Worm (Caenorhabditis elegans) whole organism, L4/young adult: Measurements from ENCODE around the gene ZK355.8.

ENCODE experiments used
- W03F9.2 ChIP-seq: fragments of 150-350 bp; optimal IDR thresholded peaks from 2 replicates; lab custom pipeline; 2014; ENCODE audit warnings: missing biosample characterization, missing genetic modification characterization
- dao-5 ChIP-seq: sonication (generic microtip); optimal IDR thresholded peaks from 2 replicates; lab custom pipeline; 2016; ENCODE audit warnings: missing genotype, missing genetic modification characterization, moderate library complexity, missing compliant biosample characterization
- him-1 ChIP-seq: sonication (generic microtip); optimal IDR thresholded peaks from 2 replicates; lab custom pipeline; 2016; ENCODE audit warnings: missing genotype, missing genetic modification reagents, missing genetic modification characterization, missing compliant biosample characterization

ZK355.8 gene

DNA sequence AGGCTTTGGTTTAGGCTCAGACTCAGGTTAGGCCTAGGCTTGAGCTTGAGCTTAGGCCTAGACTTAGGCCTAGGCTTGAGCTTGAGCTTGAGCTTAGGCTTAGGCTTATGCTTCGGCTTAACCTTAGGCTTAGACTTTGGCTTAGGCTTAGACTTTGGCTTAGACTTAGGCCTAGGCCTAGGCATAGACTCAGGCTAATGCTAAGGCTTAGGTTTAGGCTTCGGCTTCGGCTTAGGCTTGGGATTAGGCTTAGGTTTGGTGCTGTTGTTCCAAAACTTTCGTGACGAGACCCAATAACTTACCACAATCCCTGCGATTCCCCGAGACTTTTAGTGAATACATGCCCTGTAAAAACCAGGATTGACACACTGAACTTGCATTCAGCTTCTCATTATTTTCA, 12.1 kb downstream of the ZK355.8 start:
- no peak for TF ChIP-seq him-1 (tag; lab: Kevin White, UChicago)
- no peak for TF ChIP-seq dao-5
- no peak for TF ChIP-seq W03F9.2 (tag; lab: Kevin White, UChicago)

DNA sequence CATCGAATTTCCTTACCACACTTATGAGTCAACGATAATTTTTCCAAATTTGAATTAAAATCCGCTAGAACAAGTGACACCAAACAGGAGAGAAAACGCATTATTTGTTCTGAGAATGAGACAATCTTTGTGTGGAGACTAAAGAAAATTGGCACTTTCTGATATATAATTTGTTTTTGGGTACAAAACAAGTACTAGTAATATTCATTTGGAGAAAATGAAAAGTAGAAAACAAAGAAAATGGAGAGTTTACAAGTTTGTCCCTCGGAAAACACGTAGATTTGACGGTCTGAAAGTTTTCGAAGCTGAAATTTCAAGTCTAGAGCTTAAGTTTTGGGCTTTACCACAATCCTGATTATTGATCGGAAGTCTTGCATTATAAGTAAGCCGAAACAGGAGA, 13.1 kb downstream of the ZK355.8 start, which contains the start of gene irld-66:
Gene irld-66 (minus strand): TSS at position 101 of the 400 bp plus-strand sequence.
- TF ChIP-seq dao-5 (no peak), him-1 (tag; lab: Kevin White, UChicago) (no peak), W03F9.2 (tag; lab: Kevin White, UChicago) (no peak)

DNA sequence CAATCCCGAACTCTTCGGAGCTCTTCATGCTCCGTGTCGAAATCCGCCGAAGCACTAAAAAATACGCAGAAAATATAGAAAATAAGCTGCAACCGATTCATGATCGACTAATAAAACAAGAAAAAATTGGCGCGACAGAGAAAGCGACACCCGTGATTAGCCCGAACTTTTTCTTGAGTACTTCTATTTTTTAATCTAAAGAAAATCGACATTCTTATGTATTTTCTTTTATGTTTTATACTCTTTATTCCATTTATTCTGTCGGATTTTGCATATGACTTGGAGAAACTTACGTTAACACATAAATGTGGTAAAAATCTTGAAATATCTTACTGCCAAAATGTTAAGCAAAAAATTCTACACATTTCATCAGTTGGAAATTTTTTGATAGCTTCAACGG, 16.4 kb downstream of the ZK355.8 start, which contains the start of the genes irld-50 and irld-49:
Gene irld-50 (minus strand): TSS at position 101 of the 400 bp plus-strand sequence.
Gene irld-49 (plus strand): TSS at position 211 of the 400 bp plus-strand sequence.
- TF ChIP-seq W03F9.2 (tag; lab: Kevin White, UChicago) = no peak
- no peak for TF ChIP-seq dao-5

DNA sequence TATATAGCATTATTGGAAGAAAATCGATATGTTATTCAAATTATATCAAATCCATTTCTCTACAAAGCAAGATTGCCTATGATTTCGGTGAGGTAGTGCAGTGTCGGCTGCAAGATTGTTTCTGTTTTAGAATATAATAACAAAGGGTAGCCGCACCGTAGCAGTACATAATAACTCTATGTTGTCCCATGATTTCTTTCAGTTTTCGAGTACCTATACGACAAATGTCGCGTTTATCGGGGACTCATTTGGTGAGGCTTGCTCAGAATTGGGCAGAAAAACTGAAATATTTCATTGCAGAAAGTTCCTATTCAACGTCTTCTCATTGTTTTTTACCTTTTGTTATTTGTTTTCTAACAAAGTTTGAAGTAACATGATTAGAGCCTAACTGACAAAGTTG, 18.8 kb downstream of the ZK355.8 start, which contains the start of gene srw-79:
Gene srw-79 (plus strand): TSS at position 301 of the 400 bp plus-strand sequence.
- TF ChIP-seq him-1 (tag; lab: Kevin White, UChicago) (no peak), dao-5 (no peak), W03F9.2 (tag; lab: Kevin White, UChicago) (no peak)

DNA sequence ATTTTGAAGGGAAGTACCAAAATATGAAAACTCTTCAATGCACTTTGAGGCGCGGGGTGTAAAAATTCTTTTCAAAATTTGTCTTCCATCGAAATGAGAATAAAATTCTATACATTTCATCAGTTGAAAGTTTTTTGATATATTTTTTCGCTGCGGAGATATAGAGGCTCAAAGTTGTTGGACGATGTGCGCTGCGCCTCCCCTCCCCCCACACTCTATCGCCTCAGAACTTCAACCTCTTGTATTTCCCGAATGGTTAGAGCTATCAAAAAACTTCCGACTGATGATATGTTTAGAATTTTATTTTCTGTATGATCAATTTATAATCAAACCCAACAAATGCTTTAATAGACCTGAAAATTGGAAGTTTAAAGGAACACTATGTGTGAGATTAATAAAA, 21.0 kb downstream of the ZK355.8 start:
- no peak for TF ChIP-seq him-1 (tag; lab: Kevin White, UChicago)

DNA sequence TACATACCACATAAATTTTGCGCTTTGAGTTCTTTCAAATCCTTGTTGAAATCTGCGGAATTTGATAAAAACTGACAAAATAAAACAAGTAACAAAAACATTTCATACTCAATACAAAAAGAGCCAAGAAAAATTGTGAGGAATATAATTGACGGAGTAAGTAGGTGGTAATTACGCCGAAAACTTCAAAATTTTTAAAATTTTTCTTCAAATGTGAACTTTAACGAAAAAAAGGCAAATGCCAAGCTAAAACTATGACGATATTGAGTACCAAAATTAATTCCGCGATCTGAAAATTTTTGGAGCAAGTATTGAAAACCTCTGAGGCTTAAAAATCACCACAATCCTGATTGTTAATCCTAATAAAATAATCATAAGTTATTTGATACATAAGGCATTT, 25.0 kb downstream of the ZK355.8 start, which contains the start of gene irld-51:
Gene irld-51 (minus strand): TSS at position 101 of the 400 bp plus-strand sequence.
- no peak for TF ChIP-seq dao-5

DNA sequence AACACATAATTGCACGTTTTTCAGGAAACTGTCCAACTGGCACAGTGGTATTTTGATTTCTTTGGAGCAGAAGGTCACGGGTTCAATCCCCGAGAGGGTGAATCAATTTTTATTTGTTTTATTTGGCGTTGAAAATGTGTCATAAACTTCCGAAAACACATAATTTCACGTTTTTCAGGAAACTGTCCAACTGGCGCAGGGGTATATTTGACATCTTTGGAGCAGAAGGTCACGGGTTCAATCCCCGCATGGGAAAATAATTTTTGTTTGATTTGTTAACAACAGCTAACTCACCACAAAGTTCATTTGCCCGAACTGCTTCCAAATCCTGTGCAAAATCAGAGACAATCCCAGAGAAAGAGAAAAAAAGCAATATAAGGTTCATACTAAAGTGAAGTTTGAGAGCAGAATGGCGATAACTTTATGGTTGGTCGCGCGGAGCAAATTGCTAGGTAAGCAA, 28.1 kb downstream of the ZK355.8 start, which contains the start of gene irld-48:
Gene irld-48 (plus strand): TSS at position 410 of the 460 bp plus-strand sequence.
- no peak for TF ChIP-seq him-1 (tag; lab: Kevin White, UChicago)
- no peak for TF ChIP-seq dao-5
- no peak for TF ChIP-seq W03F9.2 (tag; lab: Kevin White, UChicago)

DNA sequence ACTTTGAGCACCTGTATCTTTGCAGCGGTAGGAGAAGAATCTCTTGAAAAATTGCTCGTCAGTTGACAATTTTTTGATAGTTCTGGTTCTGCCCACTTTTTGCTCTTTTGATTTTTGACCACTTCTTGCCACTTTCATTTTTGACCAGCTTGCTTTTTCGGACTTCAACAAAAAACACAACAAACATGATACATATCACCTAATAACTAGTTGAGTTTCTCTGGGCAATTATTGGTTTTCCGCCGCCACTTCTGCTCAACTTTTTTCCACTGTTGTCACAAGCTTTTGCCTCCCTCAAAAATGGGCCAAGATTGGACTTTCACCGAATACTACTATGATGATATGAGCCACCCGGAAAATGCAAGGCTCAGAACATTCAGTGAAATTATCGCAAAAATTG, 30.7 kb downstream of the ZK355.8 start, which contains the start of gene srw-60:
Gene srw-60 (plus strand): TSS at position 301 of the 400 bp plus-strand sequence.
- TF ChIP-seq dao-5 (no peak), him-1 (tag; lab: Kevin White, UChicago) (no peak), W03F9.2 (tag; lab: Kevin White, UChicago) (no peak)

DNA sequence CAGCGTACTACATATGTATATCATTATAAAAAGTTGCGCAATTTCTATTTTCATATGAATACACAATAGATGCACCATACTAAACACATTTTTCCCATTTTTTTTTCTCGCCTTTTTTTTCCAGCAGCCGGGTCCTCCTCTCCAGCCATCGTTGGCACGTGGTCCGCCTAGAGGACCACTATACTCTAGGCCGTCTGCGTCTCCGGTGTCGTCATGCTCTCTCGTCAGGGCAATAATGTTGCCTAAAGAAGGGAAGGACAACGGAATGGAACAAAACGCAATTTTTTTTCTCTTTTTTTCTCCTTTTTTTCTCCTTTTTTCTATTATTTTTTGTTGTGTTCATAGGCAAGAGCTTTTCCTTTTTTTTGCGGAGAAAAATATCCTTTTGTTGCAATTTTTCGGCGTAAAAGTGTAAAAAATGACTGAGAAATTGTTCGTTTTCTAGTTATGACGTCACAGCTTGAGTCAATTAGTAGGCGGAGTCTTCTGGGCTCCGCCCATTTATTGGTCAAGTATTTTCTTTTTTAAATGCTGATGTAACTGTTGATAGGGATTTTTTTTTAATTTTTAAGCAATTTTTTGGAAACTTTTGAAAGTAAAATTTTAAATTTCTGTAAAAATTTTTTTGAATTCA, 35.0 kb downstream of the ZK355.8 start:
- TF ChIP-seq him-1 (tag; lab: Kevin White, UChicago) (peak; percentile 67), W03F9.2 (tag; lab: Kevin White, UChicago) (no peak), dao-5 (no peak)

DNA sequence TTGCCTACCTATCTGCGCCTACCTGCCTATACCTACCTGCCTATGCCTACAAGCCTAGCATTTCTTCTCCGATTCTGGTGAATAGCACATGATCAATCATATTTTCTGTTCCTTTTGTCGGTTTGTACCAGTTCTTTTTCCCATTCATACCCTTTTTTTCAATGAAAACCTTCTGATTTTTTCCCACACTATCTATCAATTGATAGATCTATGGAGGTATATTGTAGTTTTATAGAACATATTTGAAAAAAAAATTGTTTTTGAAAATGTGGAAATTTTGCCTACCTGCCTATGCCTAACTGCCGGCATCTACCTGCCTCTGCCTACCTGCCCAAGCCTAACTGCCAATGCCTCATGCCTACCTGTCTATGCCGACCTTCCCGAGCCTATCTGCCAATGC, 36.0 kb downstream of the ZK355.8 start:
- no peak for TF ChIP-seq dao-5
- no peak for TF ChIP-seq W03F9.2 (tag; lab: Kevin White, UChicago)
- no peak for TF ChIP-seq him-1 (tag; lab: Kevin White, UChicago)

DNA sequence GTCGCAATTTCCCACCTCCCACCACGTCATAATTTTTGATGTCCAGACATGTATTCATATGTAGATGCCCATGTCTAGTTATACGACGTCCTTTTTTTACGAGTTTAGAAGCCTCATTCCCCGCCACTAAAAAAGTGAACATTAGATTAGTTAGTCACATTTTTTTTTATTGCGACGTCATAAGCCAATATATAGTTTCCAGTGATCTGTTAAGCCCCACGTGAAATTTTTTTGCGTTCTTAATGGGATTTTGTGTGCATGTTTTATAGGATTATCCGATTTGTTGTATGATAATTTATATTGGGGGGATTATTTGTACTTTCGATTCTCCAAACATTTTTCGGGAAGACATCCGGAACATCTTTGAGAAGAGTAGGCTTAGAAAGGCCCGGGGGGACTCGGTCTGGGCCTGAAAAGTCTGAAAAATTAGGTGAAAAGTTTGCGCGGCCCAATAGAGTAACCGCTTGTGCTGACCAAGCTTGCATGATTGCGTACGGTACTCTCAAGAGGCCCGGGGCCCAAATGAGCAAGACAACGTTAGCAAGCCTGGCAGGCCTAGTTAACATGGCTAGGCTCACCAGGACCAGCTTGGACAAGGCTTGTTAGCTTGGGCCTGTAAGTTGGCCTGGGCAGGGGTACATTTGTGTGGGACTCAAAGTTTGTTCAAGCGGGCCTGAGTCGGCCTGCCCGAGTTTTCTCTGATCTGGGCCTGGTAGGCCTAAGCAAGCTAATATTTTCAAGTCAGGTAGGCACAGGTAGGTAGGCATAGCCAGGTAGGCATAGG, 37.8 kb downstream of the ZK355.8 start:
- no peak for TF ChIP-seq dao-5
- TF ChIP-seq him-1 (tag; lab: Kevin White, UChicago) = no peak
- no peak for TF ChIP-seq W03F9.2 (tag; lab: Kevin White, UChicago)

DNA sequence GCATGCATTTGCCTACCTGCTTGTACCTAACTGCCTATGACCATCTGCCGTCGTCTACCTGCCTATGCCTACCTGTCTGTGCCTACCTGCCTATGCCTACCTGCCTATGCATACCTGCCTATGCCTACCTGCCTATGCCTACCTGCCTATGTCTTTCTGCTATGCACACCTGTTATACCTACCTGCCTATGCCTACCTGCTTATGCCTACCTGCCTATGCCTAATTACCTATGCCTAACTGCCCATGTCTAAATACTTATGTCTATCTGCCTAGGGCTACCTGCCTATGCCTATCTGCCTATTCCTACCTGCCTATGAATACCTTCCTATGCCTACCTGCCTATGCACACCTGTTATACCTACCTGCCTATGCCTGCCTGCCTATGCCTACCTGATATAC, 38.7 kb downstream of the ZK355.8 start:
- TF ChIP-seq dao-5 (no peak), him-1 (tag; lab: Kevin White, UChicago) (no peak), W03F9.2 (tag; lab: Kevin White, UChicago) (no peak)

DNA sequence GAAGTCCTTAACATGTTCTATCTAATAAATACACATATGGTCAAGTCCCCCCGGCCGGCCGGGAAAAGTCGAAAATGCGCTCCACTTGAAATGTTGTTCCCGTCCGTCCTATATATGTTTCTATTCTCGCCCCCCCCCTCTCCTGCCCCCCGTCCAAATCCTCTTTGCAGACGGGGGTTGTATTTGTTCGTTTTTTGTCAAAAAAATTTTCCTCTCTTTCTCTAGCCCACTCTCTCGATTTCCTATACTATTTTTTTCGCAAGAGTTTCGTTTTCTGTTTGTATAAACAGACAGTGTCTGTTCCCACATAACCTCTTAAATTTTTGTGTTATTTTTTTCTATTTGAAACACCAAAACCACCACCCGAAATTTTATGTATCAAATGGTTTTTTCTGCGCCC, 39.5 kb downstream of the ZK355.8 start:
- TF ChIP-seq dao-5 (no peak), W03F9.2 (tag; lab: Kevin White, UChicago) (no peak), him-1 (tag; lab: Kevin White, UChicago) (no peak)

DNA sequence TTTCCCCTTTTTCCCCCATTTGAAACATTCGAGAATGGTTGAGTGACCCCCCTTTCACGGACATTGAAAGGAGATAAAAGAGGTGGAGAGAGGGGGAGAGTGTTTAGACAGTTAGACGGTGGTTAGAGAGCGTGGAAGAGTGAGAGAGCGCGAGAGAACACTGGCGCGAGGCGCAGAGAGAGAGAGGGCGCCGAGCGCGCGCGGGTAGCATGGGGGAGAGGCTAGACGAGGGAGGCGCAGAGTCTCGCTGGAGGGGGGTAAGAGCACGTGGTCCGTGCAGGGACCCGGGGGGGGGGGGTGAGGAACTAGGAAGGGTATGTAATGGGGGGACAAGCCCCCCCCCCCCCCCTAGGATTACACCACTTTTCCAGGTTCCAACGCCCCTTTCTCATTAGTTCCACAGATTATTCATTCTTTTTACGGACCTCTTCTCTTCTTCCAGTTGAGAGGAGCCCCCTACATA, 46.4 kb downstream of the ZK355.8 start:
- TF ChIP-seq him-1 (tag; lab: Kevin White, UChicago) (peak; percentile 91), dao-5 (no peak)
